Fruit fly (Drosophila melanogaster) whole organism, embryonic: Measurements from ENCODE around the gene CG31381.

ENCODE experiments used
- Aef1 ChIP-seq: fragments of 200-800 bp; sonication (Bioruptor generic); IDR thresholded peaks from 3 replicates; pipeline ENCODE4 v1.3.6; 2022; ENCODE audit warnings: missing biosample characterization, missing genetic modification characterization
- CG10209 ChIP-seq: fragments of 200-800 bp; sonication (Bioruptor generic); optimal IDR thresholded peaks from 3 replicates; lab custom pipeline; 2017; ENCODE audit warnings: missing biosample characterization, mild to moderate bottlenecking, missing genetic modification characterization, missing genetic modification reagents
- CG10366 ChIP-seq: fragments of 200-800 bp; sonication (Bioruptor generic); IDR thresholded peaks from 2 replicates; pipeline ENCODE4 v1.3.6; 2022; ENCODE audit warnings: missing biosample characterization, missing genetic modification characterization
- CG11398 ChIP-seq: fragments of 200-800 bp; sonication (Bioruptor generic); optimal IDR thresholded peaks from 2 replicates; lab custom pipeline; 2016; ENCODE audit warnings: missing biosample characterization, missing genetic modification characterization
- CG11695 ChIP-seq: fragments of 200-800 bp; sonication (Bioruptor generic); IDR thresholded peaks from 3 replicates; pipeline ENCODE4 v1.3.6; 2022; ENCODE audit warnings: missing biosample characterization, missing genetic modification characterization
- CG12155 ChIP-seq: fragments of 200-800 bp; sonication (Bioruptor generic); optimal IDR thresholded peaks from 3 replicates; lab custom pipeline; 2016; ENCODE audit warnings: missing biosample characterization, missing genetic modification characterization
- CG12391 ChIP-seq: fragments of 200-800 bp; sonication (Bioruptor generic); optimal IDR thresholded peaks from 3 replicates; lab custom pipeline; 2018; ENCODE audit warnings: missing biosample characterization, mild to moderate bottlenecking, missing genetic modification characterization, moderate library complexity
- CG14441 ChIP-seq: fragments of 200-800 bp; sonication (Bioruptor generic); IDR thresholded peaks from 2 replicates; pipeline ENCODE4 v1.3.6; 2022; ENCODE audit warnings: missing biosample characterization, missing genetic modification characterization
- CG14667 ChIP-seq: fragments of 200-800 bp; sonication (Bioruptor generic); IDR thresholded peaks from 2 replicates; pipeline ENCODE4 v1.3.6; 2022; ENCODE audit warnings: missing biosample characterization, missing genetic modification characterization
- CG15601 ChIP-seq: fragments of 200-800 bp; sonication (Bioruptor generic); optimal IDR thresholded peaks from 3 replicates; lab custom pipeline; 2019; ENCODE audit warnings: missing biosample characterization, mild to moderate bottlenecking, missing genetic modification characterization, moderate library complexity
- CG1603 ChIP-seq: fragments of 200-800 bp; sonication (Bioruptor generic); optimal IDR thresholded peaks from 2 replicates; lab custom pipeline; 2019; ENCODE audit warnings: missing biosample characterization, mild to moderate bottlenecking, missing genetic modification characterization, moderate library complexity
- CG17328 ChIP-seq: fragments of 200-800 bp; sonication (Bioruptor generic); IDR thresholded peaks from 2 replicates; pipeline ENCODE4 v1.3.6; 2022; ENCODE audit warnings: missing biosample characterization, missing genetic modification characterization
- CG17385 ChIP-seq: fragments of 200-800 bp; sonication (Bioruptor generic); optimal IDR thresholded peaks from 3 replicates; lab custom pipeline; 2018; ENCODE audit warnings: missing biosample characterization, mild to moderate bottlenecking, missing genetic modification characterization
- CG18011 ChIP-seq: fragments of 200-800 bp; sonication (Bioruptor generic); optimal IDR thresholded peaks from 2 replicates; lab custom pipeline; 2017; ENCODE audit warnings: missing biosample characterization, missing genetic modification characterization, mild to moderate bottlenecking, moderate library complexity, missing genotype
- CG18599 ChIP-seq: fragments of 200-800 bp; sonication (Bioruptor generic); optimal IDR thresholded peaks from 3 replicates; lab custom pipeline; 2017; ENCODE audit warnings: missing biosample characterization, missing genetic modification characterization, mild to moderate bottlenecking, moderate library complexity, missing genetic modification reagents
- CG2129 ChIP-seq: fragments of 200-800 bp; sonication (Bioruptor generic); IDR thresholded peaks from 2 replicates; pipeline ENCODE4 v1.3.6; 2022; ENCODE audit warnings: missing biosample characterization, missing genetic modification characterization; ENCODE audit not compliant: partially characterized antibody
- CG34376 ChIP-seq: fragments of 200-800 bp; sonication (Bioruptor generic); optimal IDR thresholded peaks from 2 replicates; lab custom pipeline; 2018; ENCODE audit warnings: missing biosample characterization, mild to moderate bottlenecking, missing genetic modification characterization
- CG7839 ChIP-seq: fragments of 200-800 bp; sonication (Bioruptor generic); optimal IDR thresholded peaks from 3 replicates; lab custom pipeline; 2018; ENCODE audit warnings: missing biosample characterization, mild to moderate bottlenecking, missing genetic modification characterization, moderate library complexity
- Chrac-16 ChIP-seq: fragments of 200-800 bp; sonication (Bioruptor generic); optimal IDR thresholded peaks from 3 replicates; lab custom pipeline; 2016; ENCODE audit warnings: missing biosample characterization, missing genetic modification characterization
- CoRest ChIP-seq: fragments of 200-800 bp; sonication (Bioruptor generic); optimal IDR thresholded peaks from 3 replicates; lab custom pipeline; 2018; ENCODE audit warnings: missing biosample characterization, mild to moderate bottlenecking, missing genetic modification characterization, moderate library complexity
- Dip2 ChIP-seq: fragments of 200-800 bp; sonication (Bioruptor generic); IDR thresholded peaks from 2 replicates; pipeline ENCODE4 v1.3.6; 2022; ENCODE audit warnings: missing biosample characterization, missing genetic modification characterization
- Dip3 ChIP-seq: fragments of 200-800 bp; sonication (Bioruptor generic); optimal IDR thresholded peaks from 3 replicates; lab custom pipeline; 2016; ENCODE audit warnings: missing biosample characterization, missing genetic modification characterization
- Fer2 ChIP-seq: fragments of 200-800 bp; sonication (Bioruptor generic); optimal IDR thresholded peaks from 2 replicates; lab custom pipeline; 2018; ENCODE audit warnings: missing biosample characterization, mild to moderate bottlenecking, missing genetic modification characterization, moderate library complexity
- Med ChIP-seq: fragments of 200-800 bp; sonication (Bioruptor generic); peaks from one replicate; lab custom pipeline; 2016; ENCODE audit warnings: missing biosample characterization, missing genetic modification characterization, mild to moderate bottlenecking, inconsistent platforms, moderate library complexity
- NC2α ChIP-seq: fragments of 200-800 bp; sonication (Bioruptor generic); optimal IDR thresholded peaks from 2 replicates; lab custom pipeline; 2016; ENCODE audit warnings: missing biosample characterization, missing genetic modification characterization
- Ptx1 ChIP-seq: fragments of 200-800 bp; sonication (Bioruptor generic); IDR thresholded peaks from 2 replicates; pipeline ENCODE4 v1.3.6; 2022; ENCODE audit warnings: missing biosample characterization, missing genetic modification characterization
- Sry-β ChIP-seq: fragments of 200-800 bp; sonication (Bioruptor generic); optimal IDR thresholded peaks from 2 replicates; lab custom pipeline; 2018; ENCODE audit warnings: missing biosample characterization, mild to moderate bottlenecking, missing genetic modification characterization, moderate library complexity
- Ssrp ChIP-seq: fragments of 200-800 bp; sonication (Bioruptor generic); optimal IDR thresholded peaks from 2 replicates; lab custom pipeline; 2018; ENCODE audit warnings: missing biosample characterization, mild to moderate bottlenecking, missing genetic modification characterization, moderate library complexity
- TFAM ChIP-seq: fragments of 200-800 bp; sonication (Bioruptor generic); optimal IDR thresholded peaks from 2 replicates; lab custom pipeline; 2017; ENCODE audit warnings: missing biosample characterization, missing genetic modification characterization, inconsistent platforms
- Xrp1 ChIP-seq: fragments of 200-800 bp; sonication (Bioruptor generic); IDR thresholded peaks from 2 replicates; pipeline ENCODE4 v1.3.6; 2022; ENCODE audit warnings: missing biosample characterization, missing genetic modification characterization
- ac ChIP-seq: fragments of 200-800 bp; sonication (Bioruptor generic); optimal IDR thresholded peaks from 3 replicates; lab custom pipeline; 2017; ENCODE audit warnings: missing biosample characterization, mild to moderate bottlenecking, missing genetic modification characterization
- al ChIP-seq: fragments of 200-800 bp; sonication (Bioruptor generic); IDR thresholded peaks from 2 replicates; pipeline ENCODE4 v1.3.6; 2022; ENCODE audit warnings: missing biosample characterization, missing genetic modification characterization
- bsh ChIP-seq, 2 experiments: fragments of 200-800 bp; sonication (Bioruptor generic); optimal IDR thresholded peaks; 2 replicates each; lab custom pipeline; 2017 to 2018; ENCODE audit warnings: mild to moderate bottlenecking in 2 of 2, missing biosample characterization in 2 of 2, missing genetic modification characterization in 2 of 2, moderate library complexity in 1 of 2
- cad ChIP-seq: fragments of >200 bp; optimal IDR thresholded peaks from 2 replicates; lab custom pipeline; 2017; ENCODE audit warnings: missing biosample characterization, missing genetic modification characterization
- cg ChIP-seq: fragments of 200-800 bp; sonication (Bioruptor generic); optimal IDR thresholded peaks from 3 replicates; lab custom pipeline; 2019; ENCODE audit warnings: missing biosample characterization, mild to moderate bottlenecking, missing genetic modification characterization, moderate library complexity
- dmrt11E ChIP-seq: fragments of 200-800 bp; sonication (Bioruptor generic); optimal IDR thresholded peaks from 3 replicates; lab custom pipeline; 2018; ENCODE audit warnings: missing biosample characterization, mild to moderate bottlenecking, missing genetic modification characterization, moderate library complexity
- dpn ChIP-seq, 2 experiments: fragments of 200-800 bp; sonication (Bioruptor generic); optimal IDR thresholded peaks; 3 replicates each; lab custom pipeline; 2016; ENCODE audit warnings: missing biosample characterization in 2 of 2, missing genetic modification characterization in 2 of 2
- dysf ChIP-seq: fragments of 200-800 bp; sonication (Bioruptor generic); IDR thresholded peaks from 3 replicates; pipeline ENCODE4 v1.3.6; 2022; ENCODE audit warnings: missing biosample characterization, missing genetic modification characterization
- ems ChIP-seq: fragments of 200-800 bp; sonication (Bioruptor generic); optimal IDR thresholded peaks from 3 replicates; lab custom pipeline; 2016; ENCODE audit warnings: missing biosample characterization, missing genetic modification characterization
- gsb-n ChIP-seq: fragments of 200-800 bp; sonication (Bioruptor generic); optimal IDR thresholded peaks from 3 replicates; lab custom pipeline; 2018; ENCODE audit warnings: missing biosample characterization, mild to moderate bottlenecking, missing genetic modification characterization
- lilli ChIP-seq: fragments of 200-800 bp; sonication (Bioruptor generic); optimal IDR thresholded peaks from 3 replicates; lab custom pipeline; 2016; ENCODE audit warnings: missing biosample characterization, missing genetic modification characterization
- onecut ChIP-seq: fragments of 200-800 bp; sonication (Bioruptor generic); IDR thresholded peaks from 2 replicates; pipeline ENCODE4 v1.3.6; 2022; ENCODE audit warnings: missing biosample characterization, missing genetic modification characterization
- prd ChIP-seq, 3 experiments: fragments of >200 bp in 2 of 3; fragments of 200-800 bp in 1 of 3; sonication (Bioruptor generic) in 1 of 3; optimal IDR thresholded peaks in 2 of 3; IDR thresholded peaks in 1 of 3; 2 replicates in 2 of 3; 3 replicates in 1 of 3; pipeline versions ENCODE4 v1.3.6 to Lab custom; 2017 to 2022; ENCODE audit warnings: missing biosample characterization in 1 of 3, missing genetic modification characterization in 1 of 3
- ranshi ChIP-seq: fragments of 200-800 bp; sonication (Bioruptor generic); IDR thresholded peaks from 2 replicates; pipeline ENCODE4 v1.3.6; 2022; ENCODE audit warnings: missing biosample characterization, missing genetic modification characterization
- sens ChIP-seq: fragments of 200-800 bp; sonication (Bioruptor generic); peaks from one replicate; lab custom pipeline; 2016; ENCODE audit warnings: missing biosample characterization, missing genetic modification characterization
- stwl ChIP-seq: fragments of 200-800 bp; sonication (Bioruptor generic); optimal IDR thresholded peaks from 3 replicates; lab custom pipeline; 2018; ENCODE audit warnings: missing biosample characterization, mild to moderate bottlenecking, missing genetic modification characterization, moderate library complexity
- tll ChIP-seq, 2 experiments: fragments of 200-800 bp in 1 of 2; fragments of >200 bp in 1 of 2; sonication (Bioruptor generic) in 1 of 2; optimal IDR thresholded peaks; 2 replicates each; lab custom pipeline; 2017 to 2019; ENCODE audit warnings: missing biosample characterization in 2 of 2, missing genetic modification characterization in 2 of 2, mild to moderate bottlenecking in 1 of 2, moderate library complexity in 1 of 2
- unpg ChIP-seq: fragments of 200-800 bp; sonication (Bioruptor generic); optimal IDR thresholded peaks from 3 replicates; lab custom pipeline; 2018; ENCODE audit warnings: missing biosample characterization, mild to moderate bottlenecking, missing genetic modification characterization, moderate library complexity

The CG31381 gene

DNA sequence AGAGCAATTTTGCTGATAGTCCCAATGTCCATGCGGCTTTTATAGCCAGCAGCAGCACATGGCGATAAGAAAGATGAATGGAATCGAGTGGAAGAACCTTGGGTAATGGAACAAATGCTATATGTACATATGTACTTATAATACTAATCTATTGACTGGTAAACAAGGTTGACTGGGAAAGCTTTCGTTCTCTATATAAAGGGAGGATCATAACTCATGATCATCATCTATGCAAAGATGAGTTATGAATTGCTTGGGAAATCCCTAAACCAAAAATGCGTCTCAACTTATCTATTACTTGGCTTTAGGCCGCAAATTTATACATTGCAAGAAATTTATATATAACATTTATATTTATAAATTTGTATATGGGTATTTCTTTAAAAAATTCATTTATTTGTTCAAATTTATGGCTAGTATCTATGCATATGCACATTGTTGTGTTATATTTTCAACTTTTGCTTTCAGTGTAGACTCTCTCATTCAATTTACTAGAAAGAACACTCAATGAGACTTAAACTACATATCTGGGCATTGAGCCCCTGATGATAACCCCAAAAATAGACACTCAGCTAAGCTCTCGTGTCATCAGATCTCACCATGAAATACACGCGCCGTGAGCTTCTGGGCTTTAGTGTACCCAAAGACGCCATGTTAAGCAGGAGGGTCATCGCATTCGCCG, 12.0 kb upstream of the CG31381 start, which contains the start of the genes Srg1 and Elal (continued):
- TF ChIP-seq cg (GFP tag; lab: Kevin White, UChicago) = no peak
- TF ChIP-seq dysf = peak; percentile 41; the same call in 1 of the 3 replicates
- TF ChIP-seq CG10366 (GFP tag; lab: Robert Waterston, UW) = peak; percentile 26; the same call in 1 of the 2 replicates
- TF ChIP-seq stwl (tag; lab: Kevin White, UChicago) = no peak
- no peak for TF ChIP-seq Dip2 (GFP tag; lab: Robert Waterston, UW)
- TF ChIP-seq lilli (GFP tag; lab: Kevin White, UChicago) = no peak
- no peak for TF ChIP-seq CG11398
- TF ChIP-seq CG18599 = peak; percentile 61
- peak; percentile 62 for TF ChIP-seq CG34376
- no peak for TF ChIP-seq CG2129 (GFP tag; lab: Robert Waterston, UW)
- peak; percentile 88 for TF ChIP-seq sens (GFP tag; lab: Kevin White, UChicago)
- no peak for TF ChIP-seq Aef1 (GFP tag; lab: Robert Waterston, UW)
- TF ChIP-seq CG18011 (GFP tag; lab: Kevin White, UChicago) = no peak
- no peak for TF ChIP-seq CG14667 (GFP tag; lab: Robert Waterston, UW)
- 0 out of 2 replicates have a peak, but pooled peaks have one; percentile 5 for TF ChIP-seq CG14441
- 0 out of 2 replicates have a peak, but pooled peaks have one; percentile 39 for TF ChIP-seq ranshi
- peak; percentile 49 for TF ChIP-seq CG7839 (tag; lab: Kevin White, UChicago)
- no peak for TF ChIP-seq Dip3 (GFP tag; lab: Kevin White, UChicago)
- peak; percentile 5 for TF ChIP-seq gsb-n (tag; lab: Kevin White, UChicago)
- no peak for TF ChIP-seq cad (GFP tag; lab: Kevin White, UChicago)
- TF ChIP-seq unpg = peak; percentile 40
- 0 out of 2 replicates have a peak, but pooled peaks have one; percentile 17 for TF ChIP-seq CG17328 (GFP tag; lab: Robert Waterston, UW)
- no peak for TF ChIP-seq TFAM (GFP tag; lab: Kevin White, UChicago)
- peak in 1 of 2 experiments; percentile 13 for TF ChIP-seq dpn (GFP tag; optimal IDR thresholded peaks at IDR 0.05; lab: Kevin White, UChicago)
- TF ChIP-seq CG1603 (tag; lab: Kevin White, UChicago) = no peak
- TF ChIP-seq ems = no peak
- no peak for TF ChIP-seq al
- TF ChIP-seq CG11695 (GFP tag; lab: Robert Waterston, UW) = peak; percentile 33; the same call in 1 of the 3 replicates
- no peak for TF ChIP-seq Sry-β (GFP tag; lab: Kevin White, UChicago)
- peak; percentile 21; the same call in 1 of the 2 replicates for TF ChIP-seq Xrp1 (GFP tag; lab: Robert Waterston, UW)
- TF ChIP-seq CG15601 (tag; lab: Kevin White, UChicago) = peak; percentile 13
- no peak for TF ChIP-seq NC2α (GFP tag; lab: Kevin White, UChicago)
- TF ChIP-seq prd (optimal IDR thresholded peaks at IDR 0.05; lab: Kevin White, UChicago) = no peak
- peak; percentile 61; the same call in 1 of the 3 replicates for TF ChIP-seq prd (GFP tag; IDR thresholded peaks at IDR 0.05; lab: Robert Waterston, UW)
- TF ChIP-seq Ssrp (tag; lab: Kevin White, UChicago) = no peak
- TF ChIP-seq Fer2 = peak; percentile 6
- no peak for TF ChIP-seq ac (GFP tag; lab: Kevin White, UChicago)
- TF ChIP-seq CG12391 (tag; lab: Kevin White, UChicago) = peak; percentile 44
- TF ChIP-seq CG12155 = no peak
- TF ChIP-seq Med (GFP tag; lab: Kevin White, UChicago) = peak; percentile 63
- TF ChIP-seq bsh (GFP tag; optimal IDR thresholded peaks at IDR 0.05; lab: Kevin White, UChicago) = peak in 1 of 2 experiments; percentile 22
- TF ChIP-seq Ptx1 (GFP tag; lab: Robert Waterston, UW) = no peak
- TF ChIP-seq tll (GFP tag; optimal IDR thresholded peaks at IDR 0.05; lab: Kevin White, UChicago) = no peak
- peak; percentile 6 for TF ChIP-seq CG10209
- peak; percentile 7 for TF ChIP-seq dmrt11E (tag; lab: Kevin White, UChicago)
- TF ChIP-seq Chrac-16 (GFP tag; lab: Kevin White, UChicago) = peak; percentile 4
- peak; percentile 0 for TF ChIP-seq CG17385
- no peak for TF ChIP-seq onecut (GFP tag; lab: Robert Waterston, UW)
- TF ChIP-seq CoRest = peak; percentile 41
